Worm (Caenorhabditis elegans) whole organism, young adult: ENCODE results near the gene aptf-4.

ENCODE experiments used
- C06A6.2 ChIP-seq: fragments of 200-800 bp; sonication (Bioruptor generic); conservative IDR thresholded peaks from 2 replicates; pipeline ENCODE4 v1.3.6; 2022; ENCODE audit warnings: missing genetic modification characterization, missing compliant biosample characterization
- F10E7.11 ChIP-seq: sonication (generic microtip); optimal IDR thresholded peaks from 2 replicates; lab custom pipeline; 2017; ENCODE audit warnings: mild to moderate bottlenecking, missing genetic modification characterization, moderate library complexity, missing compliant biosample characterization
- F37B4.10 ChIP-seq: fragments of 200-800 bp; sonication (Bioruptor generic); IDR thresholded peaks from 2 replicates; pipeline ENCODE4 v1.3.6; 2022; ENCODE audit warnings: missing genetic modification characterization, missing compliant biosample characterization
- F39B2.1 ChIP-seq: fragments of 200-800 bp; sonication (Bioruptor generic); IDR thresholded peaks from 2 replicates; pipeline ENCODE4 v1.3.6; 2022; ENCODE audit warnings: missing genetic modification reagents, missing genetic modification characterization, missing compliant biosample characterization
- F49E8.2 ChIP-seq: sonication (generic microtip); optimal IDR thresholded peaks from 3 replicates; lab custom pipeline; 2017; ENCODE audit warnings: missing genetic modification characterization, mild to moderate bottlenecking, missing compliant biosample characterization, antibody characterized with exemption, moderate library complexity; ENCODE audit not compliant: insufficient read depth
- F52B5.7 ChIP-seq: sonication (generic microtip); optimal IDR thresholded peaks from 2 replicates; lab custom pipeline; 2016; ENCODE audit warnings: mild to moderate bottlenecking, missing genetic modification characterization, missing compliant biosample characterization
- K11D2.4 ChIP-seq: fragments of 200-800 bp; sonication (Bioruptor generic); IDR thresholded peaks from 2 replicates; pipeline ENCODE4 v1.3.6; 2022; ENCODE audit warnings: missing genetic modification reagents, missing genetic modification characterization, missing compliant biosample characterization
- T26A5.8 ChIP-seq: sonication (generic microtip); optimal IDR thresholded peaks from 2 replicates; lab custom pipeline; 2016; ENCODE audit warnings: missing genetic modification characterization, missing compliant biosample characterization
- Y53F4B.3 ChIP-seq: fragments of 200-800 bp; sonication (Bioruptor generic); IDR thresholded peaks from 2 replicates; pipeline ENCODE4 v1.3.6; 2022; ENCODE audit warnings: missing genetic modification reagents, missing genetic modification characterization, missing compliant biosample characterization
- Y56A3A.18 ChIP-seq: fragments of 200-800 bp; sonication (Bioruptor generic); IDR thresholded peaks from 2 replicates; pipeline ENCODE4 v1.3.6; 2022; ENCODE audit warnings: missing genetic modification reagents, missing genetic modification characterization, missing compliant biosample characterization
- Y79H2A.3 ChIP-seq: fragments of 200-800 bp; sonication (Bioruptor generic); conservative IDR thresholded peaks from 2 replicates; pipeline ENCODE4 v1.3.6; 2022; ENCODE audit warnings: missing genetic modification reagents, missing genetic modification characterization, missing compliant biosample characterization
- aptf-2 ChIP-seq: fragments of 200-800 bp; sonication (Bioruptor generic); conservative IDR thresholded peaks from 2 replicates; pipeline ENCODE4 v1.3.6; 2022; ENCODE audit warnings: missing genetic modification reagents, missing genetic modification characterization, missing compliant biosample characterization
- aptf-3 ChIP-seq: fragments of 200-800 bp; sonication (Bioruptor generic); IDR thresholded peaks from 2 replicates; pipeline ENCODE4 v1.3.6; 2022; ENCODE audit warnings: missing genetic modification characterization, missing compliant biosample characterization
- bed-1 ChIP-seq: fragments of 200-800 bp; sonication (Bioruptor generic); IDR thresholded peaks from 2 replicates; pipeline ENCODE4 v1.3.6; 2022; ENCODE audit warnings: missing genetic modification reagents, missing genetic modification characterization, missing compliant biosample characterization
- bed-2 ChIP-seq: fragments of 200-800 bp; sonication (Bioruptor generic); IDR thresholded peaks from 2 replicates; pipeline ENCODE4 v1.3.6; 2022; ENCODE audit warnings: missing genetic modification reagents, missing genetic modification characterization, missing compliant biosample characterization
- ccch-3 ChIP-seq: fragments of 200-800 bp; sonication (Bioruptor generic); optimal IDR thresholded peaks from 2 replicates; lab custom pipeline; 2018; ENCODE audit warnings: mild to moderate bottlenecking, missing genetic modification characterization, missing compliant biosample characterization
- ceh-100 ChIP-seq: fragments of 200-800 bp; sonication (Bioruptor generic); IDR thresholded peaks from 2 replicates; pipeline ENCODE4 v1.3.6; 2022; ENCODE audit warnings: missing genetic modification reagents, missing genetic modification characterization, missing compliant biosample characterization
- ceh-58 ChIP-seq: fragments of 200-800 bp; sonication (Bioruptor generic); IDR thresholded peaks from 2 replicates; pipeline ENCODE4 v1.3.6; 2022; ENCODE audit warnings: missing genetic modification characterization, missing compliant biosample characterization
- ceh-91 ChIP-seq: fragments of 200-800 bp; sonication (Bioruptor generic); IDR thresholded peaks from 2 replicates; pipeline ENCODE4 v1.3.6; 2022; ENCODE audit warnings: missing genetic modification reagents, missing genetic modification characterization, missing compliant biosample characterization
- chd-7 ChIP-seq: sonication (generic microtip); optimal IDR thresholded peaks from 2 replicates; lab custom pipeline; 2016; ENCODE audit warnings: mild to moderate bottlenecking, missing genetic modification characterization, moderate library complexity, missing compliant biosample characterization
- dpff-1 ChIP-seq: sonication (generic microtip); optimal IDR thresholded peaks from 2 replicates; lab custom pipeline; 2017; ENCODE audit warnings: mild to moderate bottlenecking, missing genetic modification characterization, missing compliant biosample characterization
- efl-1 ChIP-seq: fragments of 150-350 bp; optimal IDR thresholded peaks from 2 replicates; lab custom pipeline; 2014; ENCODE audit warnings: missing biosample characterization, missing genetic modification reagents, missing genetic modification characterization
- egl-18 ChIP-seq: fragments of 200-800 bp; sonication (Bioruptor generic); IDR thresholded peaks from 2 replicates; pipeline ENCODE4 v1.3.6; 2022; ENCODE audit warnings: missing genetic modification reagents, missing genetic modification characterization, missing compliant biosample characterization
- egl-44 ChIP-seq: fragments of 200-800 bp; sonication (Bioruptor generic); IDR thresholded peaks from 2 replicates; pipeline ENCODE4 v1.3.6; 2022; ENCODE audit warnings: missing genetic modification reagents, missing genetic modification characterization, missing compliant biosample characterization
- ekl-4 ChIP-seq: fragments of 200-800 bp; sonication (Bioruptor generic); IDR thresholded peaks from 2 replicates; pipeline ENCODE4 v1.3.6; 2022; ENCODE audit warnings: missing genetic modification reagents, missing genetic modification characterization, missing compliant biosample characterization
- ets-4 ChIP-seq: fragments of 200-800 bp; sonication (Bioruptor generic); optimal IDR thresholded peaks from 2 replicates; lab custom pipeline; 2018; ENCODE audit warnings: mild to moderate bottlenecking, missing genetic modification characterization, missing compliant biosample characterization
- fkh-3 ChIP-seq: sonication (generic microtip); optimal IDR thresholded peaks from 2 replicates; lab custom pipeline; 2016; ENCODE audit warnings: mild to moderate bottlenecking, missing genetic modification characterization, missing compliant biosample characterization
- gei-17 ChIP-seq: fragments of 200-800 bp; sonication (Bioruptor generic); optimal IDR thresholded peaks from 2 replicates; lab custom pipeline; 2018; ENCODE audit warnings: mild to moderate bottlenecking, missing genetic modification characterization, missing compliant biosample characterization
- him-1 ChIP-seq: sonication (generic microtip); optimal IDR thresholded peaks from 2 replicates; lab custom pipeline; 2016; ENCODE audit warnings: missing genotype, missing genetic modification reagents, missing genetic modification characterization, missing compliant biosample characterization
- hmg-1.2 ChIP-seq: fragments of 200-800 bp; sonication (Bioruptor generic); IDR thresholded peaks from 2 replicates; pipeline ENCODE4 v1.3.6; 2022; ENCODE audit warnings: missing genetic modification reagents, missing genetic modification characterization, missing compliant biosample characterization
- hsf-1 ChIP-seq: fragments of 200-800 bp; sonication (Bioruptor generic); IDR thresholded peaks from 2 replicates; pipeline ENCODE4 v1.3.6; 2022; ENCODE audit warnings: missing genetic modification reagents, missing genetic modification characterization, missing compliant biosample characterization
- let-526 ChIP-seq: fragments of 200-800 bp; sonication (Bioruptor generic); IDR thresholded peaks from 2 replicates; pipeline ENCODE4 v1.3.6; 2022; ENCODE audit warnings: missing genetic modification reagents, missing genetic modification characterization, missing compliant biosample characterization
- lin-26 ChIP-seq: fragments of 200-800 bp; sonication (Bioruptor generic); IDR thresholded peaks from 2 replicates; pipeline ENCODE4 v1.3.6; 2022; ENCODE audit warnings: missing genetic modification reagents, missing genetic modification characterization, missing compliant biosample characterization
- lin-35 ChIP-seq, 3 experiments: fragments of 150-350 bp in 2 of 3; sonication (generic microtip) in 1 of 3; optimal IDR thresholded peaks; 2 replicates each; lab custom pipeline; 2014 to 2018; ENCODE audit warnings: missing biosample characterization in 3 of 3, missing genetic modification characterization in 3 of 3, missing genetic modification reagents in 3 of 3
- lin-40 ChIP-seq: sonication (generic microtip); optimal IDR thresholded peaks from 2 replicates; lab custom pipeline; 2016; ENCODE audit warnings: missing genetic modification characterization, mild to moderate bottlenecking, missing compliant biosample characterization, missing genotype, missing genetic modification reagents
- lin-54 ChIP-seq: fragments of 200-800 bp; sonication (Bioruptor generic); optimal IDR thresholded peaks from 2 replicates; lab custom pipeline; 2018; ENCODE audit warnings: mild to moderate bottlenecking, missing genetic modification characterization, missing compliant biosample characterization
- lir-1 ChIP-seq: fragments of 200-800 bp; sonication (Bioruptor generic); conservative IDR thresholded peaks from 2 replicates; pipeline ENCODE4 v1.3.6; 2022; ENCODE audit warnings: missing genetic modification reagents, missing genetic modification characterization, missing compliant biosample characterization
- lsy-27 ChIP-seq: sonication (generic microtip); optimal IDR thresholded peaks from 2 replicates; lab custom pipeline; 2017; ENCODE audit warnings: missing genetic modification characterization, mild to moderate bottlenecking, missing compliant biosample characterization, antibody characterized with exemption, missing genotype, borderline replicate concordance; ENCODE audit not compliant: insufficient read depth
- nhr-120 ChIP-seq: fragments of 200-800 bp; sonication (Bioruptor generic); IDR thresholded peaks from 2 replicates; pipeline ENCODE4 v1.3.6; 2022; ENCODE audit warnings: missing genetic modification characterization, missing compliant biosample characterization
- nhr-179 ChIP-seq: sonication (generic microtip); optimal IDR thresholded peaks from 2 replicates; lab custom pipeline; 2016; ENCODE audit warnings: mild to moderate bottlenecking, missing genetic modification characterization, missing compliant biosample characterization
- rcor-1 ChIP-seq: fragments of 200-800 bp; sonication (Bioruptor generic); IDR thresholded peaks from 2 replicates; pipeline ENCODE4 v1.3.6; 2022; ENCODE audit warnings: missing genetic modification reagents, missing genetic modification characterization, missing compliant biosample characterization
- snpc-1.1 ChIP-seq: sonication (generic microtip); optimal IDR thresholded peaks from 2 replicates; lab custom pipeline; 2017; ENCODE audit warnings: missing genetic modification characterization, mild to moderate bottlenecking, missing compliant biosample characterization, antibody characterized with exemption, moderate library complexity, missing genotype, missing genetic modification reagents; ENCODE audit not compliant: insufficient read depth
- snpc-3.4 ChIP-seq: sonication (generic microtip); optimal IDR thresholded peaks from 2 replicates; lab custom pipeline; 2017; ENCODE audit warnings: missing genetic modification characterization, mild to moderate bottlenecking, missing compliant biosample characterization, antibody characterized with exemption, moderate library complexity, missing genotype, missing genetic modification reagents
- snpc-4 ChIP-seq, 5 experiments: fragments of 150-350 bp in 1 of 5; sonication (generic microtip) in 4 of 5; optimal IDR thresholded peaks; 2 replicates each; lab custom pipeline; 2014 to 2018; ENCODE audit warnings: missing genetic modification characterization in 5 of 5, missing biosample characterization in 3 of 5, antibody characterized with exemption in 2 of 5, mild to moderate bottlenecking in 2 of 5, missing compliant biosample characterization in 2 of 5, missing genotype in 2 of 5, moderate library complexity in 2 of 5, missing genetic modification reagents in 1 of 5
- tbx-9 ChIP-seq: sonication (generic microtip); optimal IDR thresholded peaks from 2 replicates; lab custom pipeline; 2016; ENCODE audit warnings: borderline replicate concordance, missing genetic modification characterization, inconsistent platforms, missing compliant biosample characterization
- unc-62 ChIP-seq: fragments of 150-350 bp; optimal IDR thresholded peaks from 2 replicates; lab custom pipeline; 2014; ENCODE audit warnings: missing biosample characterization, missing genetic modification reagents, missing genetic modification characterization
- ztf-26 ChIP-seq: sonication (generic microtip); optimal IDR thresholded peaks from 2 replicates; lab custom pipeline; 2017; ENCODE audit warnings: missing genetic modification characterization, missing compliant biosample characterization

The aptf-4 gene

DNA sequence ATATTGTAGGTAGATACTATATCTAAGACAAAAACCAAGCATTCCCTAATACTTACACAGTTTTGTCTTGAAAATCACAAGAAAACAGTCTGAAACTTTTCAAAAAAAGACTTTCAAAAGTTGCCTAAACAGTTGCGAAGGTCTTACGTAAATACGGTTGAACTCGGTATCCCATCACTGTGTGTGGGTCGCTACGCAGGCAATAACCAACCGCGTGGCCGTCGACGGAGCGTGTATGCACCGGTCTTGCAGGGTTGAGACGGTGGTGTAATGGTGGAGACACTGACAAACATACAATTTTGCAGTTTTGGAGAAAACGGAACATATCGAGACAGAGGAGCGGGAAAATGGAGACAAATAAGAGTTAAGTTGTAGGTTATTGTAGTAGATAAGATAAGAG is 29.6 kb upstream of the aptf-4 start, which contains the start of gene iff-2 (continued):
- TF ChIP-seq ceh-100 = peak; percentile 89
- peak; percentile 98 for TF ChIP-seq lin-40 (tag; lab: Kevin White, UChicago)
- TF ChIP-seq aptf-3 (GFP tag; lab: Robert Waterston, UW) = no peak
- TF ChIP-seq bed-2 (GFP tag; lab: Robert Waterston, UW) = peak; percentile 84; the same call in 1 of the 2 replicates
- peak; percentile 98 for TF ChIP-seq ztf-26 (tag; lab: Kevin White, UChicago)
- peak; percentile 80; the same call in 1 of the 2 replicates for TF ChIP-seq nhr-120 (GFP tag; lab: Robert Waterston, UW)
- TF ChIP-seq K11D2.4 (GFP tag; lab: Robert Waterston, UW) = peak; percentile 97
- no peak for TF ChIP-seq dpff-1
- TF ChIP-seq egl-44 (GFP tag; lab: Robert Waterston, UW) = peak; percentile 94
- no peak for TF ChIP-seq lin-26 (GFP tag; lab: Robert Waterston, UW)
- peak; percentile 56 for TF ChIP-seq efl-1 (GFP tag; lab: Kevin White, UChicago)
- TF ChIP-seq tbx-9 = no peak
- no peak for TF ChIP-seq F49E8.2 (tag; lab: Kevin White, UChicago)
- TF ChIP-seq ceh-91 (GFP tag; lab: Robert Waterston, UW) = peak; percentile 64
- TF ChIP-seq T26A5.8 (tag; lab: Kevin White, UChicago) = no peak
- TF ChIP-seq nhr-179 (tag; lab: Kevin White, UChicago) = no peak
- peak; percentile 77; the same call in 1 of the 2 replicates for TF ChIP-seq Y56A3A.18 (GFP tag; lab: Robert Waterston, UW)
- peak; percentile 97 for TF ChIP-seq ekl-4
- 0 out of 2 replicates have a peak, but pooled peaks have one; percentile 58 for TF ChIP-seq egl-18
- no peak for TF ChIP-seq fkh-3 (tag; lab: Kevin White, UChicago)
- TF ChIP-seq hmg-1.2 = peak; percentile 95
- peak; percentile 95 for TF ChIP-seq C06A6.2 (GFP tag; lab: Robert Waterston, UW)
- peak; percentile 45; the same call in 1 of the 2 replicates for TF ChIP-seq aptf-2 (GFP tag; lab: Robert Waterston, UW)
- TF ChIP-seq ccch-3 (GFP tag; lab: Kevin White, UChicago) = peak; percentile 39
- TF ChIP-seq ceh-58 (GFP tag; lab: Robert Waterston, UW) = no peak
- TF ChIP-seq lin-35 (GFP tag; optimal IDR thresholded peaks at IDR 0.05; lab: Kevin White, UChicago) = peak; percentile 29 to 96 (median 79)
- TF ChIP-seq F37B4.10 (GFP tag; lab: Robert Waterston, UW) = 0 out of 2 replicates have a peak, but pooled peaks have one; percentile 74
- no peak for TF ChIP-seq bed-1 (GFP tag; lab: Robert Waterston, UW)
- TF ChIP-seq gei-17 (GFP tag; lab: Kevin White, UChicago) = peak; percentile 82
- peak; percentile 92 for TF ChIP-seq rcor-1 (GFP tag; lab: Robert Waterston, UW)
- peak; percentile 97 for TF ChIP-seq lir-1 (GFP tag; lab: Robert Waterston, UW)
- no peak for TF ChIP-seq him-1 (tag; lab: Kevin White, UChicago)
- TF ChIP-seq snpc-4 (GFP tag; optimal IDR thresholded peaks at IDR 0.05; lab: Kevin White, UChicago) = no peak
- TF ChIP-seq snpc-4 (tag; optimal IDR thresholded peaks at IDR 0.05; lab: Kevin White, UChicago) = peak in 3 of 4 experiments; percentile 84 to 89 (median 89)
- 0 out of 2 replicates have a peak, but pooled peaks have one; percentile 53 for TF ChIP-seq hsf-1
- peak; percentile 98 for TF ChIP-seq lin-54 (GFP tag; lab: Kevin White, UChicago)
- TF ChIP-seq Y53F4B.3 (GFP tag; lab: Robert Waterston, UW) = no peak
- peak; percentile 85 for TF ChIP-seq F52B5.7
- peak; percentile 14 for TF ChIP-seq snpc-1.1 (tag; lab: Kevin White, UChicago)
- TF ChIP-seq snpc-3.4 (tag; lab: Kevin White, UChicago) = peak; percentile 18
- TF ChIP-seq F10E7.11 (tag; lab: Kevin White, UChicago) = peak; percentile 23
- TF ChIP-seq lsy-27 (tag; lab: Kevin White, UChicago) = no peak
- TF ChIP-seq ets-4 (GFP tag; lab: Kevin White, UChicago) = peak; percentile 99
- TF ChIP-seq let-526 (GFP tag; lab: Robert Waterston, UW) = peak; percentile 96
- no peak for TF ChIP-seq F39B2.1 (GFP tag; lab: Robert Waterston, UW)
- no peak for TF ChIP-seq Y79H2A.3 (GFP tag; lab: Robert Waterston, UW)
- peak; percentile 94 for TF ChIP-seq chd-7 (tag; lab: Kevin White, UChicago)
- peak; percentile 87 for TF ChIP-seq unc-62
